Fruit fly (Drosophila melanogaster) whole organism, prepupa: ENCODE data around the gene RpS6.
A peak's percentile ranks its signal among the peaks of the same experiment; 100 is the strongest.

Source experiments
- Blimp-1 ChIP-seq: fragments of 200-800 bp; sonication (Bioruptor generic); optimal IDR thresholded peaks from 3 replicates; lab custom pipeline; 2017; ENCODE audit warnings: missing biosample characterization, missing genetic modification characterization, mild to moderate bottlenecking, moderate library complexity, missing genetic modification reagents
- CG10669 ChIP-seq: fragments of 200-800 bp; sonication (Bioruptor generic); optimal IDR thresholded peaks from 3 replicates; lab custom pipeline; 2018; ENCODE audit warnings: missing biosample characterization, mild to moderate bottlenecking, missing genetic modification characterization, moderate library complexity
- CG11762 ChIP-seq: fragments of 200-800 bp; sonication (Bioruptor generic); optimal IDR thresholded peaks from 3 replicates; lab custom pipeline; 2016; ENCODE audit warnings: missing biosample characterization, missing genetic modification characterization; ENCODE audit not compliant: insufficient read depth
- CG11902 ChIP-seq: fragments of 200-800 bp; sonication (Bioruptor generic); optimal IDR thresholded peaks from 3 replicates; lab custom pipeline; 2016; ENCODE audit warnings: missing biosample characterization, missing genetic modification characterization
- CG15336 ChIP-seq: fragments of 200-800 bp; sonication (Bioruptor generic); IDR thresholded peaks from 2 replicates; pipeline ENCODE4 v1.3.6; 2022; ENCODE audit warnings: missing biosample characterization, missing genetic modification characterization
- CG1621 ChIP-seq: fragments of 200-800 bp; sonication (Bioruptor generic); optimal IDR thresholded peaks from 3 replicates; lab custom pipeline; 2018; ENCODE audit warnings: missing biosample characterization, mild to moderate bottlenecking, missing genetic modification characterization
- CG16779 ChIP-seq: fragments of 200-800 bp; sonication (Bioruptor generic); optimal IDR thresholded peaks from 3 replicates; lab custom pipeline; 2017; ENCODE audit warnings: missing biosample characterization, mild to moderate bottlenecking, missing genetic modification characterization
- CG3032 ChIP-seq: fragments of 200-800 bp; optimal IDR thresholded peaks from 2 replicates; lab custom pipeline; 2019; ENCODE audit warnings: missing biosample characterization, mild to moderate bottlenecking, missing genetic modification characterization, moderate library complexity
- CG32006 ChIP-seq: fragments of 200-800 bp; sonication (Bioruptor generic); optimal IDR thresholded peaks from 3 replicates; lab custom pipeline; 2017; ENCODE audit warnings: missing biosample characterization, mild to moderate bottlenecking, missing genetic modification characterization
- CG34406 ChIP-seq: fragments of 200-800 bp; sonication (Bioruptor generic); optimal IDR thresholded peaks from 3 replicates; lab custom pipeline; 2016; ENCODE audit warnings: missing biosample characterization, missing genetic modification characterization
- CG3919 ChIP-seq: fragments of 200-800 bp; sonication (Bioruptor generic); optimal IDR thresholded peaks from 3 replicates; lab custom pipeline; 2016; ENCODE audit warnings: missing biosample characterization, missing genetic modification characterization
- CG4318 ChIP-seq: fragments of 200-800 bp; sonication (Bioruptor generic); optimal IDR thresholded peaks from 3 replicates; lab custom pipeline; 2017; ENCODE audit warnings: missing biosample characterization, mild to moderate bottlenecking, missing genetic modification characterization
- CG6276 ChIP-seq: fragments of 200-800 bp; sonication (Bioruptor generic); optimal IDR thresholded peaks from 2 replicates; lab custom pipeline; 2017; ENCODE audit warnings: missing biosample characterization, mild to moderate bottlenecking, missing genetic modification characterization
- CG6792 ChIP-seq: fragments of 200-800 bp; sonication (Bioruptor generic); optimal IDR thresholded peaks from 3 replicates; lab custom pipeline; 2016; ENCODE audit warnings: missing biosample characterization, missing genetic modification characterization
- CG6808 ChIP-seq: fragments of 200-800 bp; sonication (Bioruptor generic); optimal IDR thresholded peaks from 3 replicates; lab custom pipeline; 2017; ENCODE audit warnings: missing biosample characterization, missing genetic modification characterization, mild to moderate bottlenecking, moderate library complexity, missing genetic modification reagents
- CG6854 ChIP-seq: fragments of 200-800 bp; sonication (Bioruptor generic); optimal IDR thresholded peaks from 2 replicates; lab custom pipeline; 2017; ENCODE audit warnings: missing biosample characterization, mild to moderate bottlenecking, missing genetic modification characterization
- CG7368 ChIP-seq: fragments of 200-800 bp; sonication (Bioruptor generic); optimal IDR thresholded peaks from 3 replicates; lab custom pipeline; 2016; ENCODE audit warnings: missing biosample characterization, missing genetic modification characterization
- CG8319 ChIP-seq: fragments of 200-800 bp; sonication (Bioruptor generic); optimal IDR thresholded peaks from 3 replicates; lab custom pipeline; 2016; ENCODE audit warnings: missing biosample characterization, missing genetic modification characterization
- CG8632 ChIP-seq: fragments of 200-800 bp; sonication (Bioruptor generic); optimal IDR thresholded peaks from 3 replicates; lab custom pipeline; 2016; ENCODE audit warnings: missing biosample characterization, missing genetic modification characterization
- CG9139 ChIP-seq: fragments of 200-800 bp; sonication (Bioruptor generic); optimal IDR thresholded peaks from 3 replicates; lab custom pipeline; 2017; ENCODE audit warnings: missing biosample characterization, mild to moderate bottlenecking, missing genetic modification characterization
- Eip75B ChIP-seq: fragments of 200-800 bp; sonication (Bioruptor generic); optimal IDR thresholded peaks from 3 replicates; lab custom pipeline; 2016; ENCODE audit warnings: missing biosample characterization, missing genetic modification characterization
- Eip78C ChIP-seq: fragments of 200-800 bp; sonication (Bioruptor generic); peaks from one replicate; lab custom pipeline; 2016; ENCODE audit warnings: missing biosample characterization, missing genetic modification characterization
- Ets21C ChIP-seq: fragments of 200-800 bp; sonication (Bioruptor generic); optimal IDR thresholded peaks from 3 replicates; lab custom pipeline; 2016; ENCODE audit warnings: missing biosample characterization, missing genetic modification characterization
- Gug ChIP-seq: fragments of 200-800 bp; sonication (Bioruptor generic); IDR thresholded peaks from 2 replicates; pipeline ENCODE4 v1.3.6; 2022; ENCODE audit warnings: missing biosample characterization, missing genetic modification characterization
- Hr38 ChIP-seq: sonication (Bioruptor generic); optimal IDR thresholded peaks from 2 replicates; lab custom pipeline; 2016; ENCODE audit warnings: missing biosample characterization, missing genetic modification characterization
- Hr39 ChIP-seq: fragments of 200-800 bp; sonication (Bioruptor generic); optimal IDR thresholded peaks from 2 replicates; lab custom pipeline; 2016; ENCODE audit warnings: missing biosample characterization, missing genetic modification characterization
- Hr4 ChIP-seq: fragments of 200-800 bp; sonication (Bioruptor generic); optimal IDR thresholded peaks from 3 replicates; lab custom pipeline; 2016; ENCODE audit warnings: missing biosample characterization, missing genetic modification characterization
- Lpt ChIP-seq: fragments of 200-800 bp; sonication (Bioruptor generic); optimal IDR thresholded peaks from 3 replicates; lab custom pipeline; 2016; ENCODE audit warnings: missing biosample characterization, missing genetic modification characterization
- Sox14 ChIP-seq: fragments of 200-800 bp; sonication (Bioruptor generic); optimal IDR thresholded peaks from 3 replicates; lab custom pipeline; 2016; ENCODE audit warnings: missing biosample characterization, missing genetic modification characterization
- cyc ChIP-seq: fragments of 200-800 bp; sonication (Bioruptor generic); optimal IDR thresholded peaks from 3 replicates; lab custom pipeline; 2016; ENCODE audit warnings: missing biosample characterization, missing genetic modification characterization
- dsx ChIP-seq: fragments of 200-800 bp; optimal IDR thresholded peaks from 3 replicates; lab custom pipeline; 2019; ENCODE audit warnings: missing biosample characterization, mild to moderate bottlenecking, missing genetic modification characterization, moderate library complexity; ENCODE audit not compliant: poor library complexity, severe bottlenecking
- eg ChIP-seq: fragments of 200-800 bp; sonication (Bioruptor generic); IDR thresholded peaks from 3 replicates; pipeline ENCODE4 v1.3.6; 2022; ENCODE audit warnings: missing biosample characterization, missing genetic modification characterization
- esn ChIP-seq: fragments of 200-800 bp; sonication (Bioruptor generic); optimal IDR thresholded peaks from 2 replicates; lab custom pipeline; 2016; ENCODE audit warnings: missing biosample characterization, mild to moderate bottlenecking, missing genetic modification characterization, moderate library complexity
- fd59A ChIP-seq: fragments of 200-800 bp; sonication (Bioruptor generic); optimal IDR thresholded peaks from 2 replicates; lab custom pipeline; 2017; ENCODE audit warnings: missing biosample characterization, mild to moderate bottlenecking, missing genetic modification characterization, missing genetic modification reagents
- fd85E ChIP-seq: fragments of 200-800 bp; sonication (Bioruptor generic); optimal IDR thresholded peaks from 3 replicates; lab custom pipeline; 2016; ENCODE audit warnings: missing biosample characterization, missing genetic modification characterization
- lz ChIP-seq: fragments of 200-800 bp; sonication (Bioruptor generic); optimal IDR thresholded peaks from 3 replicates; lab custom pipeline; 2016; ENCODE audit warnings: missing biosample characterization, missing genetic modification characterization
- spab ChIP-seq: fragments of 200-800 bp; sonication (Bioruptor generic); optimal IDR thresholded peaks from 2 replicates; lab custom pipeline; 2017; ENCODE audit warnings: missing biosample characterization, mild to moderate bottlenecking, missing genetic modification characterization, missing genetic modification reagents
- ss ChIP-seq, 2 experiments: fragments of 200-800 bp; sonication (Bioruptor generic); optimal IDR thresholded peaks; 2 replicates in 1 of 2; 3 replicates in 1 of 2; lab custom pipeline; 2017 to 2018; ENCODE audit warnings: mild to moderate bottlenecking in 2 of 2, missing biosample characterization in 2 of 2, missing genetic modification characterization in 2 of 2, moderate library complexity in 1 of 2
- svp ChIP-seq: fragments of 200-800 bp; sonication (Bioruptor generic); peaks from one replicate; lab custom pipeline; 2016; ENCODE audit warnings: missing biosample characterization, missing genetic modification characterization
- topi ChIP-seq: fragments of 200-800 bp; sonication (Bioruptor generic); optimal IDR thresholded peaks from 3 replicates; lab custom pipeline; 2016; ENCODE audit warnings: missing biosample characterization, missing genetic modification characterization
- vri ChIP-seq: fragments of 200-800 bp; sonication (Bioruptor generic); optimal IDR thresholded peaks from 3 replicates; lab custom pipeline; 2016; ENCODE audit warnings: missing biosample characterization, mild to moderate bottlenecking, missing genetic modification characterization

Gene RpS6

dm6 chrX:7930236-7931027 is 29.3 kb upstream of the RpS6 start:
- TF ChIP-seq ss (GFP tag; optimal IDR thresholded peaks at IDR 0.05; lab: Kevin White, UChicago): peak; percentile 23 to 62
- TF ChIP-seq eg (GFP tag; lab: Robert Waterston, UW): peak; percentile 47; the same call in 1 of the 3 replicates
- TF ChIP-seq Hr38 (GFP tag; lab: Kevin White, UChicago): no peak
- peak; percentile 67 for TF ChIP-seq Eip78C (GFP tag; lab: Kevin White, UChicago)
- TF ChIP-seq CG6276 (GFP tag; lab: Kevin White, UChicago): peak; percentile 38
- peak; percentile 14 for TF ChIP-seq dsx (GFP tag; lab: Kevin White, UChicago)
- peak; percentile 61 for TF ChIP-seq CG6854 (GFP tag; lab: Kevin White, UChicago)
- TF ChIP-seq Gug (GFP tag; lab: Robert Waterston, UW): no peak
- TF ChIP-seq Hr4: no peak
- TF ChIP-seq svp (GFP tag; lab: Kevin White, UChicago): peak; percentile 70
- no peak for TF ChIP-seq CG9139 (GFP tag; lab: Kevin White, UChicago)
- TF ChIP-seq CG16779: no peak
- peak; percentile 27; the same call in 1 of the 2 replicates for TF ChIP-seq CG15336
- TF ChIP-seq CG6808: peak; percentile 45

DNA sequence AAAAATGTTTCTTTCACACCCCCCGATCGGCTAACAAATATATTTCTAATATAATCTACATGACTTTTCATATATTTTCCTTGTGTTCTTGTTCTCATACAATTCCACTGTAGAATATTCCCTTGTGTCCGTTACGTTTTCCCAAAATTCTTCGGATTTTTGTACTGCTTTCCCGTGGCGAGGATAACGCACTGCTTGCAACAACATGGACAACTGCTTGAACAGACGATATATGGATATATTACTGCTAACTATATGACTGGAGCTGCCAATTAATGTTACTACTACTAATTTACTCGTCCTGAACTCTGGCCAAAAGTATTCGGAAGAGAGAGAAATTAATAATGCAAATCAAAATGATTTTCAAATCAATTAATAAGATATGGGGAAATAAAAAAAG is 23.8 kb upstream of the RpS6 start:
- TF ChIP-seq Ets21C (GFP tag; lab: Kevin White, UChicago): no peak
- TF ChIP-seq CG6808: no peak
- TF ChIP-seq svp (GFP tag; lab: Kevin White, UChicago): peak; percentile 32
- no peak for TF ChIP-seq Hr4
- no peak for TF ChIP-seq CG34406
- TF ChIP-seq, all 60 proteins: peak for 1

dm6 chrX:7923063-7923462 is 21.9 kb upstream of the RpS6 start:
- TF ChIP-seq svp (GFP tag; lab: Kevin White, UChicago) (no peak), CG4318 (GFP tag; lab: Kevin White, UChicago) (no peak), CG32006 (GFP tag; lab: Kevin White, UChicago) (no peak), dsx (GFP tag; lab: Kevin White, UChicago) (peak; percentile 10), fd59A (GFP tag; lab: Kevin White, UChicago) (no peak), Blimp-1 (GFP tag; lab: Kevin White, UChicago) (no peak), Hr39 (GFP tag; lab: Kevin White, UChicago) (no peak), spab (GFP tag; lab: Kevin White, UChicago) (no peak), Gug (GFP tag; lab: Robert Waterston, UW) (no peak), Sox14 (GFP tag; lab: Kevin White, UChicago) (peak; percentile 30), CG6808 (no peak), CG3032 (tag; lab: Kevin White, UChicago) (no peak), CG6276 (GFP tag; lab: Kevin White, UChicago) (no peak), Hr38 (GFP tag; lab: Kevin White, UChicago) (no peak), CG7368 (GFP tag; lab: Kevin White, UChicago) (no peak), Hr4 (no peak), cyc (no peak)

DNA sequence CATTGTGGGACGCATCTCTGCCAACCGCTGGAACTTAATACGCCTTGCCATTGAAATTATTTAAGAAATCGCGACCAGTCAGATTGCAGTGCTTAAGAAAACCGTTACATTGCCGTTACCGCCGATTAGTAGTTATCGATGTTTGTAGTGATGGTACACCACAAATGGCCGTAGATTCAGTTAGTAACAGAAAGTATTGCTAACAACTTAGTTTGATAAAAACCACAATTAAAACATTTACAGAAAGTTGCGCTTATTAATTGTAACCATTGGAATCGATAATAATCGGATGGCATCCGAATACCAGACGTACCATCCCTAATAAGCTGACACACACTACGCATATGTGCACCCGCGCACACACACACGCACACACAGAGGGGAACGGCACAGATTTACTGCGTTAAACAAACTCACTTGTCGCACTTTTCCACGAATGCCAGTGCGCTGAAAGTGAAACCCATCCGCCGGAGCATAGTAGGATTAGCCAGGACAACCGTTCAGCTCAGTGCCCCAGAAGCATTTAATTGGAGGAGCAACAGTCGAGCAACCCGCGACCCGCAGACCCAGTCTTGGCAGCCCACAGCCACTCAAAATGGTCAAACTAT is 19.1 kb upstream of the RpS6 start, which contains the start of the genes hdm and Ykt6:
TSS of gene hdm (minus strand) at position 51 of the 608 bp plus-strand sequence.
TSS of gene Ykt6 (plus strand) at position 329 of the 608 bp plus-strand sequence.
- no peak for TF ChIP-seq Eip75B (GFP tag; lab: Kevin White, UChicago)
- TF ChIP-seq CG6792 (GFP tag; lab: Kevin White, UChicago): peak; percentile 63
- no peak for TF ChIP-seq vri (GFP tag; lab: Kevin White, UChicago)
- no peak for TF ChIP-seq ss (GFP tag; optimal IDR thresholded peaks at IDR 0.05; lab: Kevin White, UChicago)
- TF ChIP-seq svp (GFP tag; lab: Kevin White, UChicago): peak; percentile 85
- no peak for TF ChIP-seq CG16779
- peak; percentile 82 for TF ChIP-seq Eip78C (GFP tag; lab: Kevin White, UChicago)
- peak; percentile 78 for TF ChIP-seq topi (GFP tag; lab: Kevin White, UChicago)
- TF ChIP-seq lz (GFP tag; lab: Kevin White, UChicago): peak; percentile 80
- TF ChIP-seq CG4318 (GFP tag; lab: Kevin White, UChicago): no peak
- TF ChIP-seq CG8632 (GFP tag; lab: Kevin White, UChicago): no peak
- peak; percentile 35 for TF ChIP-seq CG11762 (GFP tag; lab: Kevin White, UChicago)
- peak; percentile 57 for TF ChIP-seq CG1621
- TF ChIP-seq Lpt (GFP tag; lab: Kevin White, UChicago): peak; percentile 27
- TF ChIP-seq Sox14 (GFP tag; lab: Kevin White, UChicago): peak; percentile 73
- peak; percentile 65 for TF ChIP-seq Ets21C (GFP tag; lab: Kevin White, UChicago)
- no peak for TF ChIP-seq CG10669 (GFP tag; lab: Kevin White, UChicago)
- no peak for TF ChIP-seq CG6276 (GFP tag; lab: Kevin White, UChicago)
- TF ChIP-seq CG3919 (GFP tag; lab: Kevin White, UChicago): no peak
- TF ChIP-seq esn (GFP tag; lab: Kevin White, UChicago): peak; percentile 80
- peak; percentile 81 for TF ChIP-seq cyc
- peak; percentile 27 for TF ChIP-seq CG11902
- TF ChIP-seq fd85E (GFP tag; lab: Kevin White, UChicago): no peak
- peak; percentile 45 for TF ChIP-seq CG8319 (GFP tag; lab: Kevin White, UChicago)
- peak; percentile 23 for TF ChIP-seq Hr38 (GFP tag; lab: Kevin White, UChicago)
